Worm (Caenorhabditis elegans): ENCODE data around the gene sir-2.2.

sir-2.2 gene

DNA sequence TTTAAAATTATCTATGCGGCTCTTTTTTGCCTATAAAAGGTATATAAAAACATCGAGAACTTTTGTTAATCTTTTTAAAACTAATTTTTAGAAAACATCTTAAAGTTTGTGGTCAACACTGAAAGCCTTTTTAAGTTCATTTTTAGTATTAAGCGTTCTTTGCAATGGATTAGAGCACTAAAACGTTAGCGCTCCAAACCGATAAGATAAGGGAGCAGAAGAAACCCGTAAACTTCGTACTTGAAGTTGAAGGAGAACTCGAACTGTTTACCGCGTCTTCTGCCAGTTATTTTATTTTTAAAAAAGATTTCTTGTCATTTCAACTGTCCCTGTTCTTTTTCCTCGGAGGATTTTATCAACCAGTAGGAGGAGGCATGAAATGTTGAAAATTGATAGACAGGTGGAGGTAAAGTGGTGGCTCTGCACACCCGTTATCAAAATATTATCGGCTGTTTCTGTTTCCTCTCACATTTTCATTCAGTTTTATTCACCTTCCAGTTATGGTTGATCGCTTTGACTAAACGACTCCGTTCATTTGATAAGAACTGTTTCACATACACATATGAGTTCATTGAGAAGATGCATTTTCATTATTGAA, 11.3 kb downstream of the sir-2.2 start:
- no peak for TF ChIP-seq ama-1 (optimal IDR thresholded peaks at IDR 0.05)
- no peak for TF ChIP-seq scrt-1 (GFP tag; IDR thresholded peaks at IDR 0.05)
- TF ChIP-seq sea-1 (GFP tag; conservative IDR thresholded peaks at IDR 0.05): no peak
- no peak for TF ChIP-seq pes-1 (GFP tag; IDR thresholded peaks at IDR 0.05)
- TF ChIP-seq F13C5.2 (tag; optimal IDR thresholded peaks at IDR 0.05): no peak
- no peak for TF ChIP-seq hmbx-1 (tag; optimal IDR thresholded peaks at IDR 0.05)
- TF ChIP-seq ceh-36 (tag; optimal IDR thresholded peaks at IDR 0.05): no peak
- no peak for TF ChIP-seq B0310.2 (tag; optimal IDR thresholded peaks at IDR 0.05)

DNA sequence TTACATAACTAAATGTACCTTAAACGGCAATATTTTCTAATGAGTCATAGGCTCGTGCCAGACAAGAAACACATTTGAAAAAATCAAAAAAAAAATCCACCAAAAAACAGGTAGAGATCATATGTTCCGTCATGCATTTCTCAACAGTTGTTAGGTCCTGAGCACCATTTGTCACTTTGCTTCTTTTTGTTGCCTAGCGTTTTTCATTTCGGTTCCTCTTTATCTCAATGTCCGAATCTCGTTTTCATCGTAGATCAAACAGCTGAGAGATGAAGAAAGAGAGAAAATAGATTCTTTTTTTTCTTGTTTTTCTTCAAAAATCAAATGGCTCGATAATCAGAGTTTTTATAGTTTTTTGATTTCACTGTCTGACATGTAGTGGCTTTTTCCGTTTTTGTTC, 13.1 kb downstream of the sir-2.2 start:
- TF ChIP-seq F13C5.2 (tag; optimal IDR thresholded peaks at IDR 0.05) (no peak), aly-1 (tag; optimal IDR thresholded peaks at IDR 0.05) (no peak), hmg-4 (GFP tag; optimal IDR thresholded peaks at IDR 0.05) (no peak)

DNA sequence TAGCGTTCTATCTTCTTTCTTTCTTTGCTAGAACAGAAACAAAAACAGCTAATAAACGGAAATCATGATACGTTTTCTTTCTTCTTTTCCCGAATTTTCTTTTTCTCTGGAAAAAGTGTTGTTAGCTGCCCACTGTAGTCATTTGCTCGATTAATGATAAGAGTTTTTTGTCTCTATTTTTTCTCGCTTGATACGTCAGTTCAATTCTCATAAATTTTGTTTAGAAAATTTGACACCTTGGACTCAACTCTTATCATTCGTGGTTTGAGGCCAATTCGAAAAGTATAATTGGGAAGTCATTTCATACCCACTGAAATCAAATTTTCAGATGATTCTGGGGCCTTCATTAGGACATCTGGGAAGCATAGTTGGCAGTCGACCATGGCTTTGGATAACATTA, 14.0 kb downstream of the sir-2.2 start:
- TF ChIP-seq hmg-4 (GFP tag; optimal IDR thresholded peaks at IDR 0.05) (no peak), pes-1 (GFP tag; IDR thresholded peaks at IDR 0.05) (no peak), aly-1 (tag; optimal IDR thresholded peaks at IDR 0.05) (no peak), tbx-11 (GFP tag; IDR thresholded peaks at IDR 0.05) (no peak), ama-1 (optimal IDR thresholded peaks at IDR 0.05) (no peak), sea-1 (GFP tag; conservative IDR thresholded peaks at IDR 0.05) (no peak), ceh-36 (tag; optimal IDR thresholded peaks at IDR 0.05) (no peak), tra-4 (tag; optimal IDR thresholded peaks at IDR 0.05) (no peak), B0310.2 (tag; optimal IDR thresholded peaks at IDR 0.05) (no peak), flt-1 (GFP tag; IDR thresholded peaks at IDR 0.05) (no peak)

DNA sequence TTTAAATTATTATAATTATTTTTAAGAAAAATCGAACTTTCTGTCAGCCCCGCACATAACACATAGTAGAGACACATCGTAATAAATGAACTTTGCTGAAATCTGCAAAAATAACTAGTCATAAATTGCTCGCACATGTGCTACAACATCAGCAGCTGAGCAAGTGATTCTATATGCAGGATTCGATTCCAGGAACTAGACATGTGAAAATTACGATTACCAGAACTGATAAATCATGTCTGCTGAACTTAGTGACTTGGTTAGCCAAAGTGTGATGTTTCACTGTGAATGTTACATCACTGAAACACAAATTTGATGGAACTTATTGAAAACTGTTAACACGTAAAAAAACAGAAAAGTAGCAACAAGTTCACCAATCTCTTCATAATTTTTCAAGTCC, 19.4 kb downstream of the sir-2.2 start:
- TF ChIP-seq aly-1 (tag; optimal IDR thresholded peaks at IDR 0.05) (no peak), tbx-11 (GFP tag; IDR thresholded peaks at IDR 0.05) (no peak), ama-1 (optimal IDR thresholded peaks at IDR 0.05) (no peak), pes-1 (GFP tag; IDR thresholded peaks at IDR 0.05) (no peak), hmbx-1 (tag; optimal IDR thresholded peaks at IDR 0.05) (no peak), tbx-37 (GFP tag; conservative IDR thresholded peaks at IDR 0.05) (no peak)

DNA sequence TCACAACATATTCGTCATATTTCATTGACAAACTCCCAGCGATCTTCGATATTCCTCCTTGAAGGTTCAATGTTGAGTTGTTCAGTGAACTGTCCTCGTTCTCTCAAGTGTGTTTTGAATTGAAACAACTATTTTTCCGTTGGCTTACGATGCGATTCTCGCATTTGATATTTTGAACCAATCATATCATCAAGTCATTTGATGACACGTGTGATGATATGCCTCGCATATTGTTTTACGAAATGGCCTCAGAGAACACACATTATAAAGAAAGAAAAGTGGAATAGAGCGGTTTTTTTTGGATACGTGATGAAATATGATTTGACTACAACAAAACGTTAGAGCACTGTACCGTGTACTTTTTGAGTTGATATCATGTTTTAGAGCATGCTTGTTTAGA, 20.6 kb downstream of the sir-2.2 start:
- TF ChIP-seq F13C5.2 (tag; optimal IDR thresholded peaks at IDR 0.05) (no peak), tra-4 (tag; optimal IDR thresholded peaks at IDR 0.05) (no peak), hnd-1 (tag; optimal IDR thresholded peaks at IDR 0.05) (no peak), B0310.2 (tag; optimal IDR thresholded peaks at IDR 0.05) (no peak), tbx-11 (GFP tag; IDR thresholded peaks at IDR 0.05) (no peak), sea-1 (GFP tag; conservative IDR thresholded peaks at IDR 0.05) (no peak), ets-7 (tag; optimal IDR thresholded peaks at IDR 0.05) (no peak), pes-1 (GFP tag; IDR thresholded peaks at IDR 0.05) (no peak), hmbx-1 (tag; optimal IDR thresholded peaks at IDR 0.05) (no peak)

DNA sequence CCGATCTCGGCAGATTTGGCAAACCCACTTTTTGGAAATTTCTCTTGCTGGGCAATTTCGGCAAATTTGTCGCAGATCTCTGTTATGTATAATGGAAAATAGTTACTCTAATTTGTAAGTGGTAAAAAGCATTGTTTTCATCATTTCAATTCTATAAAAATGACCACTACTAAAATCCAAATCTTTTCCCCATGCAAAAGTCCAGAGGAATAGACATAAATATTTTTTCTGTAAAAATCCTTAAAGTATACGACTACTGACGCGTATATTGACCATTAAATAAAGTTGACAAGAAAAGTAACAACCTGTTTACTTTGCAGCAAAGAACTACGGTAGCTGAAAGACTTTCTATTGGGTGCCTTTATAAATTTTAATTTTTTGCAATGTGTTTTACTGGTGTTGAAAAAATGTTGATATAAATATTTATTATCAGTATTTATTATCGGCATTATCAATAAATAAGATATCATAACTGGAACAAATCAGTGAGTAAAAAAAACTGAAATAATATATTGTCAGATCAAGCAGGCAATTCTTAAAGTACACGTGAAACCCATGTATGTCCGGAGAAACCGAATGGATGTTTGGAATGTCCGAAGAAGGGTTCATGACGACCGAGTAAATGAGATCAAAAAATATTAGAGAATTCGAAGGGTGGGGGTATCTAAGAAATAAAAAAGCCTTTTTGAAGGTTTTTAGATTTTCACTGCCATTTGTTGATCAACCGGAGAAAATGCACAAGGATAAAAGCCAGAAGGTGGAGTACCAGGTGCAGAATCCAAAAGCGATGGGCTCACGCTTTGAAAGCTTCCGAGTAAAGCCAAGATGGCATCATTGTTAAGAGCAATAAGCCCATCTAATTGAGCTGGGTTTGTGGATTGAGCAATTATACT, 21.6 kb downstream of the sir-2.2 start:
- TF ChIP-seq tra-4 (tag; optimal IDR thresholded peaks at IDR 0.05) (no peak), ama-1 (optimal IDR thresholded peaks at IDR 0.05) (no peak), hnd-1 (tag; optimal IDR thresholded peaks at IDR 0.05) (no peak), B0310.2 (tag; optimal IDR thresholded peaks at IDR 0.05) (no peak), sea-1 (GFP tag; conservative IDR thresholded peaks at IDR 0.05) (no peak), ceh-36 (tag; optimal IDR thresholded peaks at IDR 0.05) (no peak), tbx-37 (GFP tag; conservative IDR thresholded peaks at IDR 0.05) (no peak), flt-1 (GFP tag; IDR thresholded peaks at IDR 0.05) (no peak), F13C5.2 (tag; optimal IDR thresholded peaks at IDR 0.05) (no peak), hmbx-1 (tag; optimal IDR thresholded peaks at IDR 0.05) (no peak), aly-1 (tag; optimal IDR thresholded peaks at IDR 0.05) (no peak), pes-1 (GFP tag; IDR thresholded peaks at IDR 0.05) (no peak), hmg-4 (GFP tag; optimal IDR thresholded peaks at IDR 0.05) (no peak), ets-7 (tag; optimal IDR thresholded peaks at IDR 0.05) (no peak), scrt-1 (GFP tag; IDR thresholded peaks at IDR 0.05) (no peak)

DNA sequence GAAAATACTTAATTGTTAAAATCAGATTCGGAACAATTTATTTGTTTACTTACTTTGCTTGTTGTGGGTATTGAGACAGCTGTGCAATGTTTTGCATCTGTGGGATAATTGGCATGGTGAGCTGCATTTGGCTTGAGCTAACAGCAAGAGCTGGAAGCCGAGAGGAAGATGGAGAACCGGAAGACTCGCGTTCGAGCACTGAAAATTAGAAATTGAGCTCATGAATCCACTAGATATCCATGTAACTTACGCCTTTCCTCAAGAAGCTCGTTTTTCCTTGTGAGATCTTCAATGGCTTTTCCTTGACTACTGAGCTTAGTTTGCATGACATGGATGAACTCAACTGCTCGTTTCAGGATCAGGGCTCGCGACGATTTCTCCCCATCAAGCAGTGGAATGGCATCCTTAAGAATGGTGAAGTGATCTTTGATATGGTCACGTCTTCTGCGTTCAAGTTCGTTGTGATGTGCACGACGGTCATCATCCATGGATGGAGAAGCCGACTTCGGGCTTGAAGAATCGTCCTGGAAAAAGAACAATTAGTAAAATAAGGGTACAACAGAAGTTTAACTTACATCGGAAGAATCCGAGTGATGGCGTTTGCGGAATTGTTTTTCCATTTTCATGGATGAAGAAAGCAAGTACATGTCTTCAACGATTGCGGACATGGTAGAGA, 22.4 kb downstream of the sir-2.2 start:
- no peak for TF ChIP-seq hmbx-1 (tag; optimal IDR thresholded peaks at IDR 0.05)

Data from whole organism, early embryonic.